Worm (Caenorhabditis elegans): ENCODE results near the gene K08F8.7.

The K08F8.7 gene

DNA sequence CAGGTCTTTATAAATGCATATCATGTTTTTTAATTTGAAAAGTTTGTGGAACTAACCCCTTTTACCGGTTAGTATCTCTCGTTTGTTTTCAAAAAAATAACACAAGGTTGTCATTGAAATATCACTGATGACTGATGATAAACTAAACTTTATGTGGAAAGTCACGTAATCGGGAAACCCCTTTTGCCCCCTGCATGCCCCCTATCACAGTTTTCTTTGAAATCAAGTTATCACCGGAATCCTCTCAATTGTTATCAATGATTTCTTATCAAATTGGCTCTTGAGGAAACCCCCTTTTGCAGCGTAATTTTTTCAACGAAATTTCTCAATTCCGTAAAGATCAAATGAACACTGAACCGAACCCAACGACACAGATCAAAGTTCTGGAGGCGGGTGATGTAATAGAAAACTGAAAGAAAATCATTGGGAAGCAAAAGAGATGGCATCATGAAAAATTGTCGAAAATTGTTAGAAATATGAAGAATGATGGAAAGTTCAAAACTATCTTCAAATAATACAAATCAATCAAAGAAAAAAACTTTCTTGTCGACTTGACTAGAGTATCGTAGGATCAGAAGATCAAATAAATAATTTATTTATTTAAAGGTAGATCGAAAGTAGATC, 14.7 kb downstream of the K08F8.7 start:
- TF ChIP-seq gei-8 (GFP tag; optimal IDR thresholded peaks at IDR 0.05) (peak; percentile 52), nhr-102 (tag; optimal IDR thresholded peaks at IDR 0.05) (peak; percentile 22), mdl-1 (tag; optimal IDR thresholded peaks at IDR 0.05) (peak; percentile 49 to 82), aha-1 (tag) (peak; percentile 98), pqm-1 (tag; optimal IDR thresholded peaks at IDR 0.05) (peak; percentile 81), daf-16 (GFP tag; optimal IDR thresholded peaks at IDR 0.05) (no peak), daf-16 (tag; optimal IDR thresholded peaks at IDR 0.05) (peak; percentile 83), nhr-48 (tag; optimal IDR thresholded peaks at IDR 0.05) (peak; percentile 94), mxl-2 (GFP tag; conservative IDR thresholded peaks at IDR 0.05) (no peak), nhr-6 (tag; optimal IDR thresholded peaks at IDR 0.05) (no peak), nhr-28 (tag; optimal IDR thresholded peaks at IDR 0.05) (peak; percentile 84), dve-1 (tag; optimal IDR thresholded peaks at IDR 0.05; ENCODE audit: insufficient read depth) (peak; percentile 75), hlh-30 (tag; optimal IDR thresholded peaks at IDR 0.05; ENCODE audit: insufficient read depth) (peak; percentile 67), fkh-10 (GFP tag; optimal IDR thresholded peaks at IDR 0.05) (no peak), zfp-2 (tag; optimal IDR thresholded peaks at IDR 0.05) (no peak), jun-1 (tag; optimal IDR thresholded peaks at IDR 0.05) (no peak), madf-9 (GFP tag; conservative IDR thresholded peaks at IDR 0.05) (0 out of 2 replicates have a peak, but pooled peaks have one; percentile 27), hlh-11 (tag; optimal IDR thresholded peaks at IDR 0.05) (peak; percentile 87), mdt-29 (GFP tag; IDR thresholded peaks at IDR 0.05) (peak; percentile 62; the same call in 1 of the 2 replicates), ceh-20 (GFP tag; IDR thresholded peaks at IDR 0.05) (peak; percentile 40; the same call in 1 of the 2 replicates), spr-1 (tag; optimal IDR thresholded peaks at IDR 0.05) (no peak), Y5F2A.4 (GFP tag; optimal IDR thresholded peaks at IDR 0.05) (no peak), dmd-6 (GFP tag; IDR thresholded peaks at IDR 0.05) (peak; percentile 98), nhr-111 (GFP tag; optimal IDR thresholded peaks at IDR 0.05) (no peak), ceh-28 (tag; optimal IDR thresholded peaks at IDR 0.05) (no peak), saeg-2 (GFP tag; IDR thresholded peaks at IDR 0.05) (0 out of 2 replicates have a peak, but pooled peaks have one; percentile 34), mxl-3 (GFP tag; optimal IDR thresholded peaks at IDR 0.05) (peak; percentile 35), nhr-10 (tag; optimal IDR thresholded peaks at IDR 0.05) (peak; percentile 39), aly-2 (tag; optimal IDR thresholded peaks at IDR 0.05) (no peak), hif-1 (tag; optimal IDR thresholded peaks at IDR 0.05) (peak; percentile 62 to 96), tra-1 (GFP tag; IDR thresholded peaks at IDR 0.05) (peak; percentile 84), nhr-77 (tag; optimal IDR thresholded peaks at IDR 0.05) (peak; percentile 71), T26A8.4 (GFP tag; IDR thresholded peaks at IDR 0.05) (no peak), lin-15B (tag; optimal IDR thresholded peaks at IDR 0.05) (no peak), lsy-2 (tag; optimal IDR thresholded peaks at IDR 0.05) (peak in 1 of 2 experiments; percentile 42), lin-1 (GFP tag; IDR thresholded peaks at IDR 0.05) (peak; percentile 87), nhr-237 (tag; optimal IDR thresholded peaks at IDR 0.05) (no peak), nhr-76 (tag; optimal IDR thresholded peaks at IDR 0.05) (no peak), zfp-3 (GFP tag; conservative IDR thresholded peaks at IDR 0.05) (0 out of 2 replicates have a peak, but pooled peaks have one; percentile 24), nhr-11 (tag; optimal IDR thresholded peaks at IDR 0.05) (peak; percentile 14)

DNA sequence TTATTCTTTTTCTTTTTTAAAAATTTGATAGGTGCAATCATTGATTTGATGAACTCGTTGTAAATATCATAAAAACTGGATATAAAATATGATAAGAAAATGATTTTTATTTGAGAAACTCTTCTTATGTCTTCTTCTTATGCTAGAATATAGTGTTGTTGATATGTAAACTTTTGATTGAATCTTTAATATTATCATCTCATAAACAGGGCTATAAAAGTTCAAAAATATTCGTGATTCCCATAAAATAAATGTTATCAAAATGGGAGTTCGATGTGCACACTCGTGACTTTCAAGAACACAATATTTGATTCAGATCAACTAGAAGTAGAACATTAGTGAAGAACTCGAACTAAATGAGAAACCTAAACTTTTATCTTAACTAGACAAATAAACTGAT, 16.2 kb downstream of the K08F8.7 start:
- TF ChIP-seq F10B5.3 (tag; optimal IDR thresholded peaks at IDR 0.05), result no peak
- TF ChIP-seq dmd-6 (GFP tag; IDR thresholded peaks at IDR 0.05), result peak; percentile 57
- no peak for TF ChIP-seq T26A8.4 (GFP tag; IDR thresholded peaks at IDR 0.05)
- TF ChIP-seq rbr-2 (tag; optimal IDR thresholded peaks at IDR 0.05), result no peak
- no peak for TF ChIP-seq skn-1 (tag; optimal IDR thresholded peaks at IDR 0.05)
- no peak for TF ChIP-seq lsy-2 (tag; optimal IDR thresholded peaks at IDR 0.05)
- no peak for TF ChIP-seq nhr-42 (GFP tag; IDR thresholded peaks at IDR 0.05)
- TF ChIP-seq daf-19 (GFP tag; conservative IDR thresholded peaks at IDR 0.05), result no peak
- no peak for TF ChIP-seq ceh-82 (tag; optimal IDR thresholded peaks at IDR 0.05)
- TF ChIP-seq nhr-41 (GFP tag; IDR thresholded peaks at IDR 0.05), result no peak
- no peak for TF ChIP-seq nhr-76 (tag; optimal IDR thresholded peaks at IDR 0.05)
- TF ChIP-seq ZK337.2 (GFP tag; IDR thresholded peaks at IDR 0.05), result no peak
- no peak for TF ChIP-seq ztf-11 (tag; optimal IDR thresholded peaks at IDR 0.05)
- TF ChIP-seq ZK546.5 (tag; optimal IDR thresholded peaks at IDR 0.05), result no peak
- TF ChIP-seq lin-39 (tag; optimal IDR thresholded peaks at IDR 0.05), result no peak
- no peak for TF ChIP-seq lin-15B (tag; optimal IDR thresholded peaks at IDR 0.05)
- no peak for TF ChIP-seq tra-1 (GFP tag; IDR thresholded peaks at IDR 0.05)
- peak; percentile 66 for TF ChIP-seq nhr-28 (tag; optimal IDR thresholded peaks at IDR 0.05)
- no peak for TF ChIP-seq unc-39 (tag; optimal IDR thresholded peaks at IDR 0.05)

All from whole organism, L4 larva.